Worm (Caenorhabditis elegans) whole organism, early embryonic: ENCODE data around the gene nlp-78.
A peak's percentile ranks its signal among the peaks of the same experiment; 100 is the strongest.

Source experiments
- B0310.2 ChIP-seq: sonication (generic microtip); optimal IDR thresholded peaks from 2 replicates; lab custom pipeline; 2016; ENCODE audit warnings: mild to moderate bottlenecking, missing genetic modification characterization, missing compliant biosample characterization
- F13C5.2 ChIP-seq: sonication (generic microtip); optimal IDR thresholded peaks from 2 replicates; lab custom pipeline; 2017; ENCODE audit warnings: mild to moderate bottlenecking, missing genetic modification characterization, inconsistent platforms, missing compliant biosample characterization
- aly-1 ChIP-seq: sonication (generic microtip); optimal IDR thresholded peaks from 2 replicates; lab custom pipeline; 2016; ENCODE audit warnings: missing genetic modification characterization, missing compliant biosample characterization
- ama-1 ChIP-seq: fragments of 150-350 bp; optimal IDR thresholded peaks from 2 replicates; lab custom pipeline; 2014
- ceh-13 ChIP-seq: fragments of 200-800 bp; sonication (Bioruptor generic); optimal IDR thresholded peaks from 2 replicates; lab custom pipeline; 2018; ENCODE audit warnings: mild to moderate bottlenecking, missing genetic modification characterization, missing compliant biosample characterization
- ceh-36 ChIP-seq: sonication (generic microtip); optimal IDR thresholded peaks from 2 replicates; lab custom pipeline; 2016; ENCODE audit warnings: missing genetic modification characterization, inconsistent platforms, missing compliant biosample characterization
- ets-7 ChIP-seq: sonication (generic microtip); optimal IDR thresholded peaks from 2 replicates; lab custom pipeline; 2016; ENCODE audit warnings: missing genotype, missing genetic modification characterization, missing compliant biosample characterization
- flt-1 ChIP-seq: fragments of 200-800 bp; sonication (Bioruptor generic); IDR thresholded peaks from 2 replicates; pipeline ENCODE4 v1.3.6; 2022; ENCODE audit warnings: missing genetic modification characterization, missing compliant biosample characterization
- hmbx-1 ChIP-seq: sonication (generic microtip); optimal IDR thresholded peaks from 2 replicates; lab custom pipeline; 2016; ENCODE audit warnings: mild to moderate bottlenecking, missing genetic modification characterization, missing compliant biosample characterization
- hmg-4 ChIP-seq: fragments of 200-800 bp; sonication (Bioruptor generic); optimal IDR thresholded peaks from 2 replicates; lab custom pipeline; 2018; ENCODE audit warnings: mild to moderate bottlenecking, missing genetic modification characterization, missing compliant biosample characterization
- hnd-1 ChIP-seq: sonication (generic microtip); optimal IDR thresholded peaks from 2 replicates; lab custom pipeline; 2016; ENCODE audit warnings: missing genetic modification characterization, missing compliant biosample characterization
- pes-1 ChIP-seq: fragments of 200-800 bp; sonication (Bioruptor generic); IDR thresholded peaks from 2 replicates; pipeline ENCODE4 v1.3.6; 2022; ENCODE audit warnings: missing genetic modification reagents, missing genetic modification characterization, missing compliant biosample characterization
- scrt-1 ChIP-seq: fragments of 200-800 bp; sonication (Bioruptor generic); IDR thresholded peaks from 2 replicates; pipeline ENCODE4 v1.3.6; 2022; ENCODE audit warnings: missing genetic modification characterization, missing compliant biosample characterization
- sea-1 ChIP-seq: fragments of 200-800 bp; sonication (Bioruptor generic); conservative IDR thresholded peaks from 2 replicates; pipeline ENCODE4 v1.3.6; 2022; ENCODE audit warnings: missing genetic modification characterization, missing compliant biosample characterization
- tbx-11 ChIP-seq: fragments of 200-800 bp; sonication (Bioruptor generic); IDR thresholded peaks from 2 replicates; pipeline ENCODE4 v1.3.6; 2022; ENCODE audit warnings: missing genetic modification characterization, missing compliant biosample characterization
- tbx-37 ChIP-seq: fragments of 200-800 bp; sonication (Bioruptor generic); conservative IDR thresholded peaks from 2 replicates; pipeline ENCODE4 v1.3.6; 2022; ENCODE audit warnings: missing genetic modification reagents, missing genetic modification characterization, missing compliant biosample characterization
- tra-4 ChIP-seq: sonication (generic microtip); optimal IDR thresholded peaks from 2 replicates; lab custom pipeline; 2017; ENCODE audit warnings: missing genetic modification characterization, missing compliant biosample characterization

Gene nlp-78

ce11 chrII:9120813-9121554 lies 15.0 kb upstream of the nlp-78 start:
- TF ChIP-seq pes-1 (GFP tag; lab: Robert Waterston, UW) = no peak
- no peak for TF ChIP-seq sea-1 (GFP tag; lab: Robert Waterston, UW)
- TF ChIP-seq ets-7 (tag; lab: Kevin White, UChicago) = no peak
- no peak for TF ChIP-seq ceh-36 (tag; lab: Kevin White, UChicago)
- no peak for TF ChIP-seq tbx-37
- no peak for TF ChIP-seq aly-1
- no peak for TF ChIP-seq ceh-13 (GFP tag; lab: Kevin White, UChicago)
- TF ChIP-seq hmbx-1 (tag; lab: Kevin White, UChicago) = no peak
- no peak for TF ChIP-seq tbx-11 (GFP tag; lab: Robert Waterston, UW)
- TF ChIP-seq tra-4 (tag; lab: Kevin White, UChicago) = no peak
- TF ChIP-seq flt-1 = no peak
- TF ChIP-seq F13C5.2 (tag; lab: Kevin White, UChicago) = no peak
- TF ChIP-seq B0310.2 (tag; lab: Kevin White, UChicago) = no peak
- TF ChIP-seq scrt-1 (GFP tag; lab: Robert Waterston, UW) = no peak
- no peak for TF ChIP-seq hmg-4
- no peak for TF ChIP-seq hnd-1
- no peak for TF ChIP-seq ama-1 (lab: Kevin White, UChicago)

DNA sequence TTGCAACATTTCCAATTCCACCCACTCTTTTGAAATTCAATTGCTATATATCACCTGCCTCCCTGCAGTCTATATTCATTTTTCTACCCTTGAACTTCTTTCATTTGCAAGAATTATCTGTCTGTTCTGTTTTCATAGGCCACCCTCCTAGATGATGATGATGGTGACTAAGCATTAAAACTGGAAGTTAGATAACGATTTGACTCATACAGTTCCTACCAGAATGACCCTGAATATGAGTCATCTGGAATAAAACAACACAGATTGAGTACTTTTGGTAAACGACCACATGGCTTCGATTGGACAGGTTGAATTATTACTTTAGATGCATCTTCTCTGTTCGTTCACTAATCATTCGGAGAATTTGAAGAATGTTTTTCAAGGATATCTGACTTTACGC lies 11.6 kb upstream of the nlp-78 start:
- TF ChIP-seq hnd-1 = no peak
- no peak for TF ChIP-seq B0310.2 (tag; lab: Kevin White, UChicago)
- no peak for TF ChIP-seq hmbx-1 (tag; lab: Kevin White, UChicago)
- TF ChIP-seq ama-1 (lab: Kevin White, UChicago) = no peak

DNA sequence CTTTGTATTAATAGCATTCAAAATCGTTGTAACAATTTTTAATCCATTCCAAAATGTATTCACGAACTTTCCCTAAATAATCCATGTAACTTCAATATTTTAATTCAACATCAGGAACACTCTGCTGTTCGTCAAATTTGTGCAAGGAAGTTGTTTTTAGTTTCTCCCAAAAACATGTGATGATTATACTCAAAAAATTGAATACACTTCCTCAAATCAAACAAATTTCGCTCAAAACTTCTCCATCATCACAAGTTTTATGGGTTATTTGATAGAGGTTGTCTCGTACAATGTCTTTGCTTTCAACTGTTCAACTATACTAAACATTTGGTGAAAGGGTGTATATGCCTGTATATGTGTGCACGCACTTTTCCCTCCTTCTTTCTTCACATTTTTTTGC lies 11.0 kb upstream of the nlp-78 start:
- TF ChIP-seq tbx-11 (GFP tag; lab: Robert Waterston, UW) (no peak), ama-1 (lab: Kevin White, UChicago) (no peak), hnd-1 (no peak), flt-1 (no peak), tra-4 (tag; lab: Kevin White, UChicago) (no peak)

DNA sequence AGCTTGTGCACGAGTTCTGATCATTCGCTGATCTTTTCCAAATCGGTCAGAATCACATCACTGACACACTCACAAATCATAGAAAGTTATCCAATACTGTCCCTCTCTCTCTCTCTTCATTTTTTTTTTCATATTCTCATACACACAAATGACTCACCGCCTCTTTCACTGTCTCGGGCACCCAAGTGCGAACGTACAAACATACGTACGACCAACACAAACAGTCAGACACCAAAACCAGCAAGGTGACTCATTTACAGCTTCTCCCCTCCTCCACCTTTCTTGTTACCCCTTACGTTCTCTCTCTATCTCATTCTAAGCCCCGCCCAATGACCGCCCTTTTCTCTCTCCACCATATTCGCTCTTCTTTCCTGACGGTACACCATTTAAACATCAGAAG lies 9.0 kb upstream of the nlp-78 start:
- TF ChIP-seq sea-1 (GFP tag; lab: Robert Waterston, UW) (no peak), tbx-37 (no peak), ceh-36 (tag; lab: Kevin White, UChicago) (no peak), scrt-1 (GFP tag; lab: Robert Waterston, UW) (no peak), ama-1 (lab: Kevin White, UChicago) (no peak)

- TF ChIP-seq scrt-1 (GFP tag; lab: Robert Waterston, UW) = no peak
- no peak for TF ChIP-seq pes-1 (GFP tag; lab: Robert Waterston, UW)
- TF ChIP-seq sea-1 (GFP tag; lab: Robert Waterston, UW) = no peak
- TF ChIP-seq hmbx-1 (tag; lab: Kevin White, UChicago) = no peak
- no peak for TF ChIP-seq tbx-11 (GFP tag; lab: Robert Waterston, UW)
Measured at ce11 chrII:9127379-9127778, 8.6 kb upstream of the nlp-78 start.

DNA sequence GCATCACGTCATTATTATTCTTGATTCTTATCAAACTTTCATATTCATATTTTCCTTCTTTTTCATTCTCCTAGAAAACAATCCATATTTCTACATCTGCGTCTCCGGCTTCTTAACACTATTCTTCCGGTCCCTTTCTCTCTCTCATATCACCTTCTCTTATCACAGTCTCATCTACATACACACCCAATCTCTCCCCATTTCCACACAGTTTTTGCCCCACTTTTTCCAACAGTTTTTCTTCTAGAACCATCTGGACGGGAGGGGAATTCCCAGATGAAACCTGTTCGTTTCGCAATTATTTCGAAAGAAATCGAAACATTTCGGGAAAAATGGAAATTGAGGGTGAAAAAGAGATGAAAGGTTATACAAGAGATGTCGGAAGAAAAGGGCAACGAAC lies 7.8 kb upstream of the nlp-78 start:
- TF ChIP-seq B0310.2 (tag; lab: Kevin White, UChicago) (no peak), ets-7 (tag; lab: Kevin White, UChicago) (no peak)

- TF ChIP-seq aly-1 (no peak), ceh-36 (tag; lab: Kevin White, UChicago) (peak; percentile 19)
Measured at ce11 chrII:9130339-9130738, 5.6 kb upstream of the nlp-78 start.

ce11 chrII:9131363-9131762 lies 4.6 kb upstream of the nlp-78 start, which contains the start of gene C16D2.1:
TSS of gene C16D2.1 (plus strand) at chrII:9131663.
- no peak for TF ChIP-seq aly-1
- TF ChIP-seq ceh-13 (GFP tag; lab: Kevin White, UChicago) = no peak
- TF ChIP-seq tbx-11 (GFP tag; lab: Robert Waterston, UW) = no peak
- no peak for TF ChIP-seq hmbx-1 (tag; lab: Kevin White, UChicago)
- no peak for TF ChIP-seq flt-1
- no peak for TF ChIP-seq sea-1 (GFP tag; lab: Robert Waterston, UW)
- no peak for TF ChIP-seq ets-7 (tag; lab: Kevin White, UChicago)
- TF ChIP-seq tbx-37 = no peak
- TF ChIP-seq tra-4 (tag; lab: Kevin White, UChicago) = no peak

ce11 chrII:9132338-9132737 lies 3.6 kb upstream of the nlp-78 start:
- no peak for TF ChIP-seq F13C5.2 (tag; lab: Kevin White, UChicago)
- no peak for TF ChIP-seq hmbx-1 (tag; lab: Kevin White, UChicago)
- no peak for TF ChIP-seq ama-1 (lab: Kevin White, UChicago)
- no peak for TF ChIP-seq hnd-1
